Worm (Caenorhabditis elegans) whole organism, L4/young adult: ENCODE data around the gene C39D10.8.

ENCODE experiments used
- dao-5 ChIP-seq: sonication (generic microtip); optimal IDR thresholded peaks from 2 replicates; lab custom pipeline; 2016; ENCODE audit warnings: missing genotype, missing genetic modification characterization, moderate library complexity, missing compliant biosample characterization
- him-1 ChIP-seq: sonication (generic microtip); optimal IDR thresholded peaks from 2 replicates; lab custom pipeline; 2016; ENCODE audit warnings: missing genotype, missing genetic modification reagents, missing genetic modification characterization, missing compliant biosample characterization

- TF ChIP-seq him-1: no peak
- TF ChIP-seq dao-5: no peak
Observed at ce11 chrX:7880848-7881247, at the start of gene C39D10.8.
